Worm (Caenorhabditis elegans): ENCODE results near the gene fbxa-99.
A peak's percentile ranks its signal among the peaks of the same experiment; 100 is the strongest.

Gene fbxa-99

ce11 chrV:15982733-15983344 lies at the start of gene fbxa-99, which contains the start of gene F36G9.13:
Gene fbxa-99 (minus strand): TSS chrV:15982854.
Gene F36G9.13 (plus strand): TSS chrV:15983294.
- TF ChIP-seq nhr-23 (tag; optimal IDR thresholded peaks at IDR 0.05) (no peak), pqm-1 (tag; optimal IDR thresholded peaks at IDR 0.05) (peak; percentile 65), nhr-11 (tag; optimal IDR thresholded peaks at IDR 0.05) (no peak), nhr-12 (tag; optimal IDR thresholded peaks at IDR 0.05) (no peak), elt-2 (tag; optimal IDR thresholded peaks at IDR 0.05) (peak; percentile 67), R02D3.7 (tag; optimal IDR thresholded peaks at IDR 0.05) (no peak)

DNA sequence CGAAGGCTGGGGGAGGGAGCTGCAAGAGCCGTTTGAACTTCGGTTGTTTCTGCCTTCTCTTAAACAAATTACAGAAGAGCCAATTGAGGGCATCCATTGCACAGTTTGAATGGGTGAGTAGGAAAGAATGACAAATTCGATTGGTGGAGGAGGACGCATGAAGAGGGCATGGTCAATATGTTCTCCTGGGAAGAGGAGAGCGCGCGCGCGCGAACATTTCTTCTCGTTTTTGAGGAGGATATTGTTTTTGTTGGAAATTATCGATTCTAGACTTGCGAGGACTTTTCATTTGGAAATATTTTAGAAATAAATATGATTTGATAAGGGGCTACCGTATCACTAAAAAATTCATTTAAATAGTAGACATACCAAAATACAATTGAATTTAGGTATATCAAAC lies 48.9 kb upstream of the fbxa-99 start, which contains the start of gene T10C6.7:
TSS of gene T10C6.7 (minus strand) at position 143 of the 400 bp plus-strand sequence.
- TF ChIP-seq elt-1 (tag; optimal IDR thresholded peaks at IDR 0.05) (no peak), nhr-67 (tag; optimal IDR thresholded peaks at IDR 0.05) (no peak), R02D3.7 (tag; optimal IDR thresholded peaks at IDR 0.05) (no peak)

- TF ChIP-seq ztf-11 (tag; optimal IDR thresholded peaks at IDR 0.05) (no peak), ztf-4 (tag; optimal IDR thresholded peaks at IDR 0.05) (no peak), nfya-1 (tag; optimal IDR thresholded peaks at IDR 0.05; ENCODE audit: insufficient read depth) (no peak), egl-5 (tag; optimal IDR thresholded peaks at IDR 0.05) (no peak), nhr-28 (tag; optimal IDR thresholded peaks at IDR 0.05) (no peak)
These were observed 46.6 kb upstream of the fbxa-99 start for ce11 chrV:16029237-16029636.

DNA sequence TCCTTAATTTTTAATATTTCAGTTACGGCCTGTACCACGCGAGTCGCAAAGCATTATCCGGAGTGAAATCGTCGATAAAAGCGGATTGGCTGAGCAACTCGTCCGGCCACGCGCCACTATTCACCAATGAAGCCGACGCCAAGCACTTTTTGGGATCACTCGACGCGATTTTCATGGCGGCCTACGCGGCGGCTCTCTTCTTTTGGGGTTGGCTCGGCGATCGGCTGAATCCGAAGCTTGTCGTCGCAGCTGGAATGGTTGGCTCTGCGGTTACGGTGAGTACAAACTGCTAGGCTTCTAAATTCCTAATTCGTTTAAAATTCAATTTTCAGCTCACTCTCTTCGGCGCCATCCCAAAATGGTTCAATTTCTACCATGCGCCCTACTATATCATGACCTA lies 42.3 kb upstream of the fbxa-99 start:
- no peak for TF ChIP-seq ztf-11 (tag; optimal IDR thresholded peaks at IDR 0.05)
- no peak for TF ChIP-seq lin-39 (tag; optimal IDR thresholded peaks at IDR 0.05)
- no peak for TF ChIP-seq jun-1 (tag; optimal IDR thresholded peaks at IDR 0.05)
- no peak for TF ChIP-seq nfya-1 (tag; optimal IDR thresholded peaks at IDR 0.05; ENCODE audit: insufficient read depth)
- no peak for TF ChIP-seq R02D3.7 (tag; optimal IDR thresholded peaks at IDR 0.05)
- TF ChIP-seq nhr-76 (tag; optimal IDR thresholded peaks at IDR 0.05): no peak
- TF ChIP-seq fkh-10 (GFP tag; optimal IDR thresholded peaks at IDR 0.05): no peak
- TF ChIP-seq nhr-23 (tag; optimal IDR thresholded peaks at IDR 0.05): no peak
- no peak for TF ChIP-seq hmg-11 (tag; optimal IDR thresholded peaks at IDR 0.05)
- no peak for TF ChIP-seq nhr-237 (tag; optimal IDR thresholded peaks at IDR 0.05)
- no peak for TF ChIP-seq egl-27 (tag; optimal IDR thresholded peaks at IDR 0.05)
- TF ChIP-seq ztf-4 (tag; optimal IDR thresholded peaks at IDR 0.05): no peak
- TF ChIP-seq lsy-12 (tag; optimal IDR thresholded peaks at IDR 0.05): no peak
- no peak for TF ChIP-seq eor-1 (tag; optimal IDR thresholded peaks at IDR 0.05)
- TF ChIP-seq ceh-82 (tag; optimal IDR thresholded peaks at IDR 0.05): no peak

DNA sequence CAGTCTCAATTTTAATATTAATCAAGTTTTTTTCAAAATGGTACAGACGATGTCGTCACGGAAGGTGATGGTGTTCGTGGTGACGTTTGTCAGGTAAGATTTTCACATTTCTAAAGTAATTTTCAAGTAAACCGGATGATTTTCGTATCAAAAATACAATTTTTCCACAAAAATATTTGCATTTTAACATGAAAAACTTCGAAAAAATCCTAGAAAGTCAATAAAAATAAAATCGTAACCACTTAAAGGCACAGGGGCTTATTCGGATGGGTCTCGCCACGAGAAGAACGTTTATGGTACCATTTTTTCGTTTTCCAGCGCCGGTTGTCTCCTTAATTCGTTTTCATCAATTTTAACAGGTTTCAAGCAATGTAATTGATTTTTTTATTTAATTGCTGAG lies 41.6 kb upstream of the fbxa-99 start, which contains the start of gene T10C6.6:
TSS of gene T10C6.6 (plus strand) at position 27 of the 400 bp plus-strand sequence.
- TF ChIP-seq fos-1 (tag; optimal IDR thresholded peaks at IDR 0.05) (no peak), daf-12 (tag; optimal IDR thresholded peaks at IDR 0.05) (no peak), nhr-76 (tag; optimal IDR thresholded peaks at IDR 0.05) (no peak), unc-62 (GFP tag; optimal IDR thresholded peaks at IDR 0.05) (no peak), fkh-2 (tag; optimal IDR thresholded peaks at IDR 0.05) (no peak), unc-39 (tag; optimal IDR thresholded peaks at IDR 0.05) (no peak), elt-1 (tag; optimal IDR thresholded peaks at IDR 0.05) (no peak)

- no peak for TF ChIP-seq daf-12 (tag; optimal IDR thresholded peaks at IDR 0.05)
- TF ChIP-seq pqm-1 (tag; optimal IDR thresholded peaks at IDR 0.05): no peak
- no peak for TF ChIP-seq aly-2 (tag; optimal IDR thresholded peaks at IDR 0.05)
- no peak for TF ChIP-seq nhr-77 (tag; optimal IDR thresholded peaks at IDR 0.05)
- no peak for TF ChIP-seq skn-1 (tag; optimal IDR thresholded peaks at IDR 0.05)
- TF ChIP-seq nhr-43 (tag; optimal IDR thresholded peaks at IDR 0.05; ENCODE audit: poor library complexity, severe bottlenecking): no peak
- TF ChIP-seq nfya-1 (tag; optimal IDR thresholded peaks at IDR 0.05; ENCODE audit: insufficient read depth): no peak
- no peak for TF ChIP-seq nhr-67 (tag; optimal IDR thresholded peaks at IDR 0.05)
- no peak for TF ChIP-seq ZK546.5 (tag; optimal IDR thresholded peaks at IDR 0.05)
- no peak for TF ChIP-seq ceh-28 (tag; optimal IDR thresholded peaks at IDR 0.05)
These were observed 40.9 kb upstream of the fbxa-99 start for ce11 chrV:16023559-16023958.

Measured in whole organism, L3 larva.